Fruit fly (Drosophila melanogaster) whole organism, prepupa: ENCODE results near the gene Jon65Aiii.
A peak's percentile ranks its signal among the peaks of the same experiment; 100 is the strongest.

Experiments used
- CG10669 ChIP-seq: fragments of 200-800 bp; sonication (Bioruptor generic); optimal IDR thresholded peaks from 3 replicates; lab custom pipeline; 2018; ENCODE audit warnings: missing biosample characterization, mild to moderate bottlenecking, missing genetic modification characterization, moderate library complexity
- CG11902 ChIP-seq: fragments of 200-800 bp; sonication (Bioruptor generic); optimal IDR thresholded peaks from 3 replicates; lab custom pipeline; 2016; ENCODE audit warnings: missing biosample characterization, missing genetic modification characterization
- CG15336 ChIP-seq: fragments of 200-800 bp; sonication (Bioruptor generic); IDR thresholded peaks from 2 replicates; pipeline ENCODE4 v1.3.6; 2022; ENCODE audit warnings: missing biosample characterization, missing genetic modification characterization
- CG1621 ChIP-seq: fragments of 200-800 bp; sonication (Bioruptor generic); optimal IDR thresholded peaks from 3 replicates; lab custom pipeline; 2018; ENCODE audit warnings: missing biosample characterization, mild to moderate bottlenecking, missing genetic modification characterization
- CG31627 ChIP-seq: fragments of 200-800 bp; sonication (Bioruptor generic); optimal IDR thresholded peaks from 3 replicates; lab custom pipeline; 2016; ENCODE audit warnings: missing biosample characterization, missing genetic modification characterization
- CG34406 ChIP-seq: fragments of 200-800 bp; sonication (Bioruptor generic); optimal IDR thresholded peaks from 3 replicates; lab custom pipeline; 2016; ENCODE audit warnings: missing biosample characterization, missing genetic modification characterization
- CG4318 ChIP-seq: fragments of 200-800 bp; sonication (Bioruptor generic); optimal IDR thresholded peaks from 3 replicates; lab custom pipeline; 2017; ENCODE audit warnings: missing biosample characterization, mild to moderate bottlenecking, missing genetic modification characterization
- CG6163 ChIP-seq: fragments of 200-800 bp; sonication (Bioruptor generic); IDR thresholded peaks from 3 replicates; pipeline ENCODE4 v1.3.6; 2022; ENCODE audit warnings: missing biosample characterization, missing genetic modification characterization
- CG8319 ChIP-seq: fragments of 200-800 bp; sonication (Bioruptor generic); optimal IDR thresholded peaks from 3 replicates; lab custom pipeline; 2016; ENCODE audit warnings: missing biosample characterization, missing genetic modification characterization
- CG8632 ChIP-seq: fragments of 200-800 bp; sonication (Bioruptor generic); optimal IDR thresholded peaks from 3 replicates; lab custom pipeline; 2016; ENCODE audit warnings: missing biosample characterization, missing genetic modification characterization
- Eip75B ChIP-seq: fragments of 200-800 bp; sonication (Bioruptor generic); optimal IDR thresholded peaks from 3 replicates; lab custom pipeline; 2016; ENCODE audit warnings: missing biosample characterization, missing genetic modification characterization
- Eip78C ChIP-seq: fragments of 200-800 bp; sonication (Bioruptor generic); peaks from one replicate; lab custom pipeline; 2016; ENCODE audit warnings: missing biosample characterization, missing genetic modification characterization
- Eip93F ChIP-seq: fragments of 200-800 bp; sonication (Bioruptor generic); optimal IDR thresholded peaks from 2 replicates; lab custom pipeline; 2016; ENCODE audit warnings: missing biosample characterization, mild to moderate bottlenecking, missing genetic modification characterization
- Ets21C ChIP-seq: fragments of 200-800 bp; sonication (Bioruptor generic); optimal IDR thresholded peaks from 3 replicates; lab custom pipeline; 2016; ENCODE audit warnings: missing biosample characterization, missing genetic modification characterization
- Hr38 ChIP-seq: sonication (Bioruptor generic); optimal IDR thresholded peaks from 2 replicates; lab custom pipeline; 2016; ENCODE audit warnings: missing biosample characterization, missing genetic modification characterization
- Lpt ChIP-seq: fragments of 200-800 bp; sonication (Bioruptor generic); optimal IDR thresholded peaks from 3 replicates; lab custom pipeline; 2016; ENCODE audit warnings: missing biosample characterization, missing genetic modification characterization
- Met ChIP-seq: fragments of 200-800 bp; sonication (Bioruptor generic); optimal IDR thresholded peaks from 3 replicates; lab custom pipeline; 2016; ENCODE audit warnings: missing biosample characterization, missing genetic modification characterization
- Sox14 ChIP-seq: fragments of 200-800 bp; sonication (Bioruptor generic); optimal IDR thresholded peaks from 3 replicates; lab custom pipeline; 2016; ENCODE audit warnings: missing biosample characterization, missing genetic modification characterization
- achi ChIP-seq: fragments of 200-800 bp; sonication (Bioruptor generic); optimal IDR thresholded peaks from 3 replicates; lab custom pipeline; 2016; ENCODE audit warnings: missing biosample characterization, missing genetic modification characterization
- acj6 ChIP-seq: fragments of 200-800 bp; sonication (Bioruptor generic); optimal IDR thresholded peaks from 3 replicates; lab custom pipeline; 2016; ENCODE audit warnings: missing biosample characterization, missing genetic modification characterization
- cyc ChIP-seq: fragments of 200-800 bp; sonication (Bioruptor generic); optimal IDR thresholded peaks from 3 replicates; lab custom pipeline; 2016; ENCODE audit warnings: missing biosample characterization, missing genetic modification characterization
- dsx ChIP-seq: fragments of 200-800 bp; optimal IDR thresholded peaks from 3 replicates; lab custom pipeline; 2019; ENCODE audit warnings: missing biosample characterization, mild to moderate bottlenecking, missing genetic modification characterization, moderate library complexity; ENCODE audit not compliant: poor library complexity, severe bottlenecking
- eg ChIP-seq: fragments of 200-800 bp; sonication (Bioruptor generic); IDR thresholded peaks from 3 replicates; pipeline ENCODE4 v1.3.6; 2022; ENCODE audit warnings: missing biosample characterization, missing genetic modification characterization
- lz ChIP-seq: fragments of 200-800 bp; sonication (Bioruptor generic); optimal IDR thresholded peaks from 3 replicates; lab custom pipeline; 2016; ENCODE audit warnings: missing biosample characterization, missing genetic modification characterization
- net ChIP-seq: fragments of 200-800 bp; sonication (Bioruptor generic); optimal IDR thresholded peaks from 3 replicates; lab custom pipeline; 2016; ENCODE audit warnings: missing biosample characterization, missing genetic modification characterization
- pdm3 ChIP-seq: fragments of 200-800 bp; sonication (Bioruptor generic); optimal IDR thresholded peaks from 3 replicates; lab custom pipeline; 2016; ENCODE audit warnings: missing biosample characterization, missing genetic modification characterization
- spab ChIP-seq: fragments of 200-800 bp; sonication (Bioruptor generic); optimal IDR thresholded peaks from 2 replicates; lab custom pipeline; 2017; ENCODE audit warnings: missing biosample characterization, mild to moderate bottlenecking, missing genetic modification characterization, missing genetic modification reagents
- topi ChIP-seq: fragments of 200-800 bp; sonication (Bioruptor generic); optimal IDR thresholded peaks from 3 replicates; lab custom pipeline; 2016; ENCODE audit warnings: missing biosample characterization, missing genetic modification characterization
- vri ChIP-seq: fragments of 200-800 bp; sonication (Bioruptor generic); optimal IDR thresholded peaks from 3 replicates; lab custom pipeline; 2016; ENCODE audit warnings: missing biosample characterization, mild to moderate bottlenecking, missing genetic modification characterization

Gene Jon65Aiii

dm6 chr3L:6033008-6033407 lies 17.5 kb upstream of the Jon65Aiii start:
- no peak for TF ChIP-seq Eip78C (GFP tag; lab: Kevin White, UChicago)
- no peak for TF ChIP-seq pdm3 (GFP tag; lab: Kevin White, UChicago)
- no peak for TF ChIP-seq Eip93F (GFP tag; lab: Kevin White, UChicago)
- TF ChIP-seq CG15336 (GFP tag; lab: Robert Waterston, UW) = no peak
- TF ChIP-seq CG11902 (GFP tag; lab: Kevin White, UChicago) = no peak
- TF ChIP-seq CG4318 (GFP tag; lab: Kevin White, UChicago) = no peak
- no peak for TF ChIP-seq Ets21C (GFP tag; lab: Kevin White, UChicago)
- TF ChIP-seq Sox14 (GFP tag; lab: Kevin White, UChicago) = no peak
- no peak for TF ChIP-seq CG31627
- no peak for TF ChIP-seq CG10669 (GFP tag; lab: Kevin White, UChicago)
- TF ChIP-seq cyc (GFP tag; lab: Kevin White, UChicago) = no peak
- TF ChIP-seq spab (GFP tag; lab: Kevin White, UChicago) = no peak
- no peak for TF ChIP-seq eg (GFP tag; lab: Robert Waterston, UW)
- TF ChIP-seq CG1621 (tag; lab: Kevin White, UChicago) = no peak
- TF ChIP-seq CG6163 (GFP tag; lab: Robert Waterston, UW) = no peak

- TF ChIP-seq Met (GFP tag; lab: Kevin White, UChicago) (no peak), CG4318 (GFP tag; lab: Kevin White, UChicago) (no peak), lz (GFP tag; lab: Kevin White, UChicago) (no peak), CG10669 (GFP tag; lab: Kevin White, UChicago) (no peak), dsx (GFP tag; lab: Kevin White, UChicago) (no peak), CG34406 (no peak), CG8632 (GFP tag; lab: Kevin White, UChicago) (no peak), CG8319 (GFP tag; lab: Kevin White, UChicago) (no peak), CG31627 (no peak)
These were observed 16.0 kb upstream of the Jon65Aiii start, which contains the start of gene CG10477 for dm6 chr3L:6034511-6034910. Gene CG10477, minus strand, starts transcription at chr3L:6034611.

- no peak for TF ChIP-seq CG10669 (GFP tag; lab: Kevin White, UChicago)
- no peak for TF ChIP-seq spab (GFP tag; lab: Kevin White, UChicago)
- TF ChIP-seq net = no peak
- TF ChIP-seq topi (GFP tag; lab: Kevin White, UChicago) = no peak
These were observed 15.6 kb upstream of the Jon65Aiii start, which contains the start of gene yip7 for dm6 chr3L:6034916-6035315. Gene yip7, plus strand, starts transcription at chr3L:6035216.

- TF ChIP-seq CG8632 (GFP tag; lab: Kevin White, UChicago) (no peak), cyc (GFP tag; lab: Kevin White, UChicago) (no peak), Hr38 (GFP tag; lab: Kevin White, UChicago) (no peak), acj6 (GFP tag; lab: Kevin White, UChicago) (no peak), vri (GFP tag; lab: Kevin White, UChicago) (peak; percentile 78)
These were observed 14.4 kb upstream of the Jon65Aiii start for dm6 chr3L:6036141-6036540.

- TF ChIP-seq CG31627 (no peak), Eip93F (GFP tag; lab: Kevin White, UChicago) (no peak), Hr38 (GFP tag; lab: Kevin White, UChicago) (no peak), achi (GFP tag; lab: Kevin White, UChicago) (no peak), Met (GFP tag; lab: Kevin White, UChicago) (no peak), Eip75B (GFP tag; lab: Kevin White, UChicago) (no peak), Eip78C (GFP tag; lab: Kevin White, UChicago) (no peak), Lpt (GFP tag; lab: Kevin White, UChicago) (no peak)
- TF ChIP-seq, all 60 proteins: peak for 0
These were observed 13.7 kb upstream of the Jon65Aiii start, which contains the start of gene CG6462 for dm6 chr3L:6036811-6037210. Gene CG6462, plus strand, starts transcription at chr3L:6037111.

- TF ChIP-seq achi (GFP tag; lab: Kevin White, UChicago) (no peak), Eip78C (GFP tag; lab: Kevin White, UChicago) (peak; percentile 9)
- TF ChIP-seq, all 60 proteins: peak for 1
These were observed 11.8 kb upstream of the Jon65Aiii start, which contains the start of gene Jon65Aiv for dm6 chr3L:6038720-6039205. Gene Jon65Aiv, plus strand, starts transcription at chr3L:6039155.
